Fruit fly (Drosophila melanogaster): Measurements from ENCODE around the gene CG9215.

The CG9215 gene

dm6 chrX:15552472-15552888, 30.2 kb downstream of the CG9215 start (continued):
- peak; percentile 18 for TF ChIP-seq Hr4 (GFP tag; optimal IDR thresholded peaks at IDR 0.05)
- no peak for TF ChIP-seq dac (GFP tag; optimal IDR thresholded peaks at IDR 0.05)
- TF ChIP-seq CG32006 (GFP tag; optimal IDR thresholded peaks at IDR 0.05), result peak; percentile 44
- peak; percentile 79 for TF ChIP-seq svp (GFP tag)
- no peak for TF ChIP-seq Blimp-1 (GFP tag; optimal IDR thresholded peaks at IDR 0.05)
- peak; percentile 91 for TF ChIP-seq Eip78C (GFP tag)
- peak; percentile 3 for TF ChIP-seq spab (GFP tag; optimal IDR thresholded peaks at IDR 0.05)
- TF ChIP-seq Smox (GFP tag; optimal IDR thresholded peaks at IDR 0.05), result peak; percentile 50
- TF ChIP-seq topi (GFP tag; optimal IDR thresholded peaks at IDR 0.05), result peak; percentile 70
- peak; percentile 50 for TF ChIP-seq esn (GFP tag; optimal IDR thresholded peaks at IDR 0.05)
- TF ChIP-seq CG8119 (GFP tag; IDR thresholded peaks at IDR 0.05), result peak; percentile 18; the same call in 1 of the 3 replicates
- no peak for TF ChIP-seq fkh (GFP tag; optimal IDR thresholded peaks at IDR 0.05)
- TF ChIP-seq lz (GFP tag; optimal IDR thresholded peaks at IDR 0.05), result peak; percentile 65
- peak; percentile 13 for TF ChIP-seq CG11902 (GFP tag; optimal IDR thresholded peaks at IDR 0.05)
- TF ChIP-seq pdm3 (GFP tag; optimal IDR thresholded peaks at IDR 0.05), result peak; percentile 33
- peak; percentile 25 for TF ChIP-seq Ets96B (tag; optimal IDR thresholded peaks at IDR 0.05)
- TF ChIP-seq CG11294 (GFP tag; IDR thresholded peaks at IDR 0.05), result no peak
- peak in 1 of 2 experiments; percentile 48 for TF ChIP-seq salr (GFP tag; optimal IDR thresholded peaks at IDR 0.05)
- TF ChIP-seq CG4318 (GFP tag; optimal IDR thresholded peaks at IDR 0.05), result no peak
- peak; percentile 49 for TF ChIP-seq Sox102F (GFP tag; optimal IDR thresholded peaks at IDR 0.05)
- peak; percentile 60 for TF ChIP-seq Sox14 (GFP tag; optimal IDR thresholded peaks at IDR 0.05)
- TF ChIP-seq acj6 (GFP tag; optimal IDR thresholded peaks at IDR 0.05), result peak; percentile 49
- TF ChIP-seq CG6808 (GFP tag; optimal IDR thresholded peaks at IDR 0.05), result peak; percentile 21

dm6 chrX:15549055-15549454, 33.6 kb downstream of the CG9215 start:
- TF ChIP-seq Lpt (GFP tag; optimal IDR thresholded peaks at IDR 0.05), result peak; percentile 41
- TF ChIP-seq fd85E (GFP tag; optimal IDR thresholded peaks at IDR 0.05), result no peak
- TF ChIP-seq Met (GFP tag; optimal IDR thresholded peaks at IDR 0.05), result peak; percentile 70
- peak; percentile 29 for TF ChIP-seq CG8632 (GFP tag; optimal IDR thresholded peaks at IDR 0.05)
- peak; percentile 30 for TF ChIP-seq Ets21C (GFP tag; optimal IDR thresholded peaks at IDR 0.05)
- TF ChIP-seq OdsH (GFP tag; optimal IDR thresholded peaks at IDR 0.05), result peak; percentile 65
- peak in 1 of 2 experiments; percentile 37 for TF ChIP-seq salr (GFP tag; optimal IDR thresholded peaks at IDR 0.05)
- peak; percentile 88 for TF ChIP-seq Eip78C (GFP tag)
- no peak for TF ChIP-seq CG6854 (GFP tag; optimal IDR thresholded peaks at IDR 0.05)
- peak; percentile 30 for TF ChIP-seq CG11902 (GFP tag; optimal IDR thresholded peaks at IDR 0.05)
- TF ChIP-seq CG6792 (GFP tag; optimal IDR thresholded peaks at IDR 0.05), result peak; percentile 41
- peak; percentile 77 for TF ChIP-seq CG15336 (GFP tag; IDR thresholded peaks at IDR 0.05)
- TF ChIP-seq CG8119 (GFP tag; IDR thresholded peaks at IDR 0.05), result peak; percentile 83
- TF ChIP-seq Ets96B (tag; optimal IDR thresholded peaks at IDR 0.05), result peak; percentile 10
- TF ChIP-seq achi (GFP tag; optimal IDR thresholded peaks at IDR 0.05), result peak; percentile 60
- TF ChIP-seq pdm3 (GFP tag; optimal IDR thresholded peaks at IDR 0.05), result peak; percentile 59
- no peak for TF ChIP-seq CG1621 (tag; optimal IDR thresholded peaks at IDR 0.05)
- peak; percentile 12 for TF ChIP-seq Blimp-1 (GFP tag; optimal IDR thresholded peaks at IDR 0.05)
- no peak for TF ChIP-seq Eip93F (GFP tag; optimal IDR thresholded peaks at IDR 0.05)
- TF ChIP-seq dac (GFP tag; optimal IDR thresholded peaks at IDR 0.05), result peak; percentile 40
- TF ChIP-seq CG34406 (GFP tag; optimal IDR thresholded peaks at IDR 0.05), result peak; percentile 32
- peak; percentile 84 for TF ChIP-seq CG32006 (GFP tag; optimal IDR thresholded peaks at IDR 0.05)
- no peak for TF ChIP-seq CG9139 (GFP tag; optimal IDR thresholded peaks at IDR 0.05)
- peak; percentile 74 for TF ChIP-seq Gug (GFP tag; IDR thresholded peaks at IDR 0.05)
- TF ChIP-seq CG6808 (GFP tag; optimal IDR thresholded peaks at IDR 0.05), result no peak
- TF ChIP-seq topi (GFP tag; optimal IDR thresholded peaks at IDR 0.05), result peak; percentile 67
- peak; percentile 79 for TF ChIP-seq CG6276 (GFP tag; optimal IDR thresholded peaks at IDR 0.05)
- TF ChIP-seq CG8319 (GFP tag; optimal IDR thresholded peaks at IDR 0.05), result peak; percentile 50
- TF ChIP-seq fd59A (GFP tag; optimal IDR thresholded peaks at IDR 0.05), result peak; percentile 4
- peak; percentile 15 for TF ChIP-seq fkh (GFP tag; optimal IDR thresholded peaks at IDR 0.05)
- peak; percentile 25 for TF ChIP-seq CG11762 (GFP tag; optimal IDR thresholded peaks at IDR 0.05; ENCODE audit: insufficient read depth)
- TF ChIP-seq Hr38 (GFP tag; optimal IDR thresholded peaks at IDR 0.05), result no peak
- TF ChIP-seq Smox (GFP tag; optimal IDR thresholded peaks at IDR 0.05), result peak; percentile 51
- no peak for TF ChIP-seq ss (GFP tag; optimal IDR thresholded peaks at IDR 0.05)
- peak; percentile 76 for TF ChIP-seq Hr4 (GFP tag; optimal IDR thresholded peaks at IDR 0.05)
- peak; percentile 14 for TF ChIP-seq vri (GFP tag; optimal IDR thresholded peaks at IDR 0.05)
- TF ChIP-seq Hr39 (GFP tag; optimal IDR thresholded peaks at IDR 0.05), result peak; percentile 64
- TF ChIP-seq spab (GFP tag; optimal IDR thresholded peaks at IDR 0.05), result no peak
- peak; percentile 34 for TF ChIP-seq CG10669 (GFP tag; optimal IDR thresholded peaks at IDR 0.05)
- TF ChIP-seq dsx (GFP tag; optimal IDR thresholded peaks at IDR 0.05; ENCODE audit: poor library complexity, severe bottlenecking), result peak; percentile 4

Measured in whole organism, prepupa.